Worm (Caenorhabditis elegans): Measurements from ENCODE around the gene twk-16.
A peak's percentile ranks its signal among the peaks of the same experiment; 100 is the strongest.

twk-16 gene

ce11 chrX:3116033-3116876 is 35.3 kb downstream of the twk-16 start, which contains the start of gene mai-1 (continued):
- TF ChIP-seq F37D6.2 (tag; optimal IDR thresholded peaks at IDR 0.05) = peak; percentile 27
- no peak for TF ChIP-seq mxl-3 (GFP tag; optimal IDR thresholded peaks at IDR 0.05)
- 0 out of 4 replicates have a peak, but pooled peaks of 1 of the 2 experiments have one; percentile 2 for TF ChIP-seq madf-5 (GFP tag; IDR thresholded peaks at IDR 0.05)
- peak; percentile 45; the same call in 1 of the 2 replicates for TF ChIP-seq Y48G9A.11 (GFP tag; IDR thresholded peaks at IDR 0.05)
- no peak for TF ChIP-seq ceh-32 (tag; optimal IDR thresholded peaks at IDR 0.05; ENCODE audit: poor library complexity)
- no peak for TF ChIP-seq F10B5.3 (tag; optimal IDR thresholded peaks at IDR 0.05)
- TF ChIP-seq ztf-11 (tag; optimal IDR thresholded peaks at IDR 0.05) = no peak

ce11 chrX:3117204-3117603 is 36.3 kb downstream of the twk-16 start:
- TF ChIP-seq duxl-1 (tag; optimal IDR thresholded peaks at IDR 0.05; ENCODE audit: poor library complexity) (peak; percentile 40), T26A8.4 (GFP tag; IDR thresholded peaks at IDR 0.05) (peak; percentile 8; the same call in 1 of the 2 replicates), zfp-2 (tag; optimal IDR thresholded peaks at IDR 0.05) (no peak), mdt-29 (GFP tag; IDR thresholded peaks at IDR 0.05) (peak; percentile 60; the same call in 1 of the 2 replicates), hlh-11 (tag; optimal IDR thresholded peaks at IDR 0.05) (peak; percentile 77), tra-1 (GFP tag; IDR thresholded peaks at IDR 0.05) (peak; percentile 72), php-3 (GFP tag; IDR thresholded peaks at IDR 0.05) (peak; percentile 76), pha-4 (GFP tag; IDR thresholded peaks at IDR 0.05) (0 out of 2 replicates have a peak, but pooled peaks have one; percentile 24), pha-4 (tag; optimal IDR thresholded peaks at IDR 0.05) (no peak), nhr-48 (tag; optimal IDR thresholded peaks at IDR 0.05) (peak; percentile 77), unc-62 (GFP tag; optimal IDR thresholded peaks at IDR 0.05 in 1 of 2) (no peak), unc-62 (tag; optimal IDR thresholded peaks at IDR 0.05) (no peak), lin-1 (GFP tag; IDR thresholded peaks at IDR 0.05) (0 out of 2 replicates have a peak, but pooled peaks have one; percentile 26), hlh-30 (tag; optimal IDR thresholded peaks at IDR 0.05; ENCODE audit: insufficient read depth) (peak; percentile 13), F37D6.2 (tag; optimal IDR thresholded peaks at IDR 0.05) (no peak), daf-16 (GFP tag; optimal IDR thresholded peaks at IDR 0.05) (peak in 1 of 2 experiments; percentile 48), daf-16 (tag; optimal IDR thresholded peaks at IDR 0.05) (peak; percentile 100), ama-1 (optimal IDR thresholded peaks at IDR 0.05) (no peak), saeg-2 (GFP tag; IDR thresholded peaks at IDR 0.05) (0 out of 2 replicates have a peak, but pooled peaks have one; percentile 30), dve-1 (tag; optimal IDR thresholded peaks at IDR 0.05; ENCODE audit: insufficient read depth) (peak; percentile 88), rbr-2 (tag; optimal IDR thresholded peaks at IDR 0.05) (no peak), dmd-6 (GFP tag; IDR thresholded peaks at IDR 0.05) (peak; percentile 66), aha-1 (tag) (peak; percentile 88), nhr-11 (tag; optimal IDR thresholded peaks at IDR 0.05) (no peak), nhr-77 (tag; optimal IDR thresholded peaks at IDR 0.05) (peak; percentile 13), nhr-28 (tag; optimal IDR thresholded peaks at IDR 0.05) (peak; percentile 74), nhr-102 (tag; optimal IDR thresholded peaks at IDR 0.05) (peak; percentile 66), lsy-2 (tag; optimal IDR thresholded peaks at IDR 0.05) (peak in 1 of 2 experiments; percentile 42), mep-1 (tag; optimal IDR thresholded peaks at IDR 0.05) (peak; percentile 66)

DNA sequence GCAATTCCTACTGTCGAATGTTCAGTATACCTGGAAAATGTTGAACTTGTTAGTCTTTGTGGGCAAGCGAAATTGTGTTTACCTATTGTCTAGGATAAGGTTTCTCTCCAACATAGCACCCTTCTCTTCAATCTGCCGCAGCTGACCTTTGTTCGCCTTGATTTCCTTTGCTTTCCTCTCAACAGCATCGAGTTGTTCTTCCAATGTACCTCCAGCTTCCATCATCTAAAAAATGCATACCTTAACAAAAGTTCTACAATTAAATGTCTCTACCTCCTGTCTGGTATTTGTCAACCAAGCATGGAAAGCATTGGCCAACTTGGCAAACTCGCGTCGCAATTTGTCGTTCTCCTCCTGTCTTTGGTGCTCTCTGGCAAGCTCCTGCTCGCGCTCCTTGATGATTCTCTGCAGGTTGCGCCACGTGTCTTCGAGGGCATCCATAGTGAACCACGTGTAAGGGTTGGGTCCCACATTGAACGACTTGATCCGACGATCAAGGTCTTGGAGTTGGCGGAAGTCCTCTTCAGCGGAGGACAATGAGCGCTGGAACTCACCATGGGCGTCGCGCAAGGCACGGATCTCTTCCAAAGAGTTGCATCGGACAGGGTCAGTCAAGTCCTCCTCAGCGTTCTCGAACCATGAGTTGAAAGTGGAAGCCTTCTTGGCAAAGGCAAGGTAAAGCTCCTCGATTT is 37.8 kb downstream of the twk-16 start:
- peak; percentile 55 for TF ChIP-seq set-16 (GFP tag; IDR thresholded peaks at IDR 0.05)
- peak in 1 of 2 experiments; percentile 94 for TF ChIP-seq unc-62 (GFP tag; optimal IDR thresholded peaks at IDR 0.05 in 1 of 2)
- TF ChIP-seq unc-62 (tag; optimal IDR thresholded peaks at IDR 0.05) = no peak
- no peak for TF ChIP-seq mdt-29 (GFP tag; IDR thresholded peaks at IDR 0.05)
- TF ChIP-seq ctbp-1 (GFP tag; IDR thresholded peaks at IDR 0.05) = no peak
